Worm (Caenorhabditis elegans): Measurements from ENCODE around the gene ugt-55.
A peak's percentile ranks its signal among the peaks of the same experiment; 100 is the strongest.

The ugt-55 gene

DNA sequence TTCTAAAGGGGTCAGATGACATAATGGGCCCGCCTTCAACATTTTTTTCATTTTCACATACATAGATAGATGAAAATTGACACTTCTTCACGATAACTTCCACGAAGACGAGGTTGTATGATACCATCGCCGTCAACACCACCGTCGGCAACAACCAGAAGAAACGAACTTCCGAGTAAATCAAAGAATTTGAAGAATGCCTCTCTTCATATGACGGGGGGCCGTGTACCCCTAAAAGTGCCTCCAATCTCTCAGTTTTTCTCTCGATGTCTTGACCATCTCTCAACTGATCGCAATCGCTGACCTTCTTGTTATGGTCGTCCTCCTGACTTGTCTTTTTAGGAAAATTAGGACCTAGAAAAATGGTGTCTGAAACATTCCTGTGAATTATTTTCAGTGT, 39.0 kb downstream of the ugt-55 start:
- no peak for TF ChIP-seq W03F9.2 (tag; optimal IDR thresholded peaks at IDR 0.05)
- TF ChIP-seq dao-5 (tag; optimal IDR thresholded peaks at IDR 0.05), result no peak
- TF ChIP-seq him-1 (tag; optimal IDR thresholded peaks at IDR 0.05), result no peak

DNA sequence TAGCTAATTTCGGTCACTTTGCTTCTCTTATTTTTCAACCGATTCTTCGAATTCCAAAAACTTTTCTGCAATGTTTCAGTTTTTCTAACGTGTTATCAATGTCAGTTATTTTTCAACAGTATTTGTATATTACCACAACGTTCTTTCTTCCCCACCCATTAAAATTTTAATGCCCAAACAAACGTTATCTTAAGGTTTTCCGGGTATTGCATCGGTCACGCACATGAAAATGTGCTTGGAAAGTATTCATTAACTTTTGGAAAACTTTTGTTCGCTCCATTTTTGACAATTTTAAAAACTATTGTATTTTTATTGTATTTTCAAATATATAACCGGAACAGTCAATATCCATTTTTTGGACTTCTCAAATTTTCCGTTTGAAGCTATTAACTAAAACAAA, 39.6 kb downstream of the ugt-55 start:
- no peak for TF ChIP-seq him-1 (tag; optimal IDR thresholded peaks at IDR 0.05)
- TF ChIP-seq dao-5 (tag; optimal IDR thresholded peaks at IDR 0.05), result no peak
- TF ChIP-seq W03F9.2 (tag; optimal IDR thresholded peaks at IDR 0.05), result no peak

DNA sequence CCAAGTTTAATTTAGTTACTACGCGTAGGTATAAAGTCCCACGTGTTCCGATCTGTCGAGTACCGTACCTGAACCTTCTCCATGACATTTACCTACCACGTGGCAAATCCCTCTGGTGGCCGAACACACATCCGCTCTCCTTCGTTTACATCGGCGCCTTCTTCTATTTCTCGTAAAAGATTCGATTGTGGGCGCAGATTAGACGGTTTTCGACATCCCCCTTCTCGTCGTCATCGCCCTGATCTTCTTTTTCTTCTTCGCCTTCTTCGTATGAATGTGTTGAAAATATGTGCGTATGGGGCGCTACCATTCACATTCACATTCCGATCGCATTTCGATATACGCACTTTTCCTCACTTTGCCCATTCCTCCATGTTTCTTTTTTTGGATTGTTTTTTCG, 40.3 kb downstream of the ugt-55 start:
- no peak for TF ChIP-seq him-1 (tag; optimal IDR thresholded peaks at IDR 0.05)
- TF ChIP-seq dao-5 (tag; optimal IDR thresholded peaks at IDR 0.05), result no peak
- no peak for TF ChIP-seq W03F9.2 (tag; optimal IDR thresholded peaks at IDR 0.05)

ce11 chrV:12298184-12298583, 41.7 kb downstream of the ugt-55 start:
- TF ChIP-seq dao-5 (tag; optimal IDR thresholded peaks at IDR 0.05) (no peak), him-1 (tag; optimal IDR thresholded peaks at IDR 0.05) (no peak), W03F9.2 (tag; optimal IDR thresholded peaks at IDR 0.05) (no peak)

DNA sequence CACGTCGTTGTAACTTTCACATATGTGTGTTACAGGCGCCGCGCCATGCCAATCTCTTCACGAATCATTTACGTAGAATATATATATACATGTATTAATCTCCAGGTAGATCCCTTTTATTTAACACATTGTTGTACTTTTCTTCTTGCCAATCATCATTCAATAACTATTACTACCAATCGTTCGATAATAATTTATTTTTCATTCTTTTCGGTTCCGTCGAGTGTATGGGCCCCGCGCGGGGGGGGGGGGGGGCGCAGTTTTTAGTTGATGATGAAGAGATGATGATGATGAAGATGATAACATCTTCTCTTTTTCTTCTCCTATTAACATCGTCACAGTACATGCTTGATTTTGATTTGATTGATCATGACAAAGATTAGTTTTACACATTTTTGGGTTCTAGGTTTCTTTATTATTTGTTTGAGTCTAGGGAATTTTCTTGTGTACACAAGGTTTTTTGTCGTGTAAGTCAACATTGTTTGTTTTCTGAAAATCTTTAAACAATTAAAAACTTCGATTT, 42.8 kb downstream of the ugt-55 start:
- no peak for TF ChIP-seq him-1 (tag; optimal IDR thresholded peaks at IDR 0.05)
- no peak for TF ChIP-seq W03F9.2 (tag; optimal IDR thresholded peaks at IDR 0.05)
- TF ChIP-seq dao-5 (tag; optimal IDR thresholded peaks at IDR 0.05), result no peak

DNA sequence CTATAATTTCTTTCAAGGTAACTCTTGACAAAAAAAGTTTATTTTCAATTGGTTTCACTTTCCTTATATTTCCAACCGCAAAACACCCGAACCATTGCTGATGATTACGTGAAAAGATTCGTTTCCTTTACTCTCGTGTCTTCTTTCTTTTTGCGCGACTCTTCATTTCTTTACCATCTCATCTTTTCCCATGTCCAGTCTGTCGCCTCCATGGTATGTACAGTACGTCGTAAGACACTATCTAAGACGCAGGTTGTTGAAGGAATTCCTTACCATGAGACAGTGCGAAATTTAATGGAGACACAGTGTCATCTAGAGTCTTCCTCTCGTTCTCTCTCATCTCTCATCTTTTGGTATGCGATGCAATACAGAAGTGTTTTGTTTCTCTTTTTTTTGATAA, 43.7 kb downstream of the ugt-55 start:
- TF ChIP-seq W03F9.2 (tag; optimal IDR thresholded peaks at IDR 0.05) (no peak), him-1 (tag; optimal IDR thresholded peaks at IDR 0.05) (no peak), dao-5 (tag; optimal IDR thresholded peaks at IDR 0.05) (no peak)

- TF ChIP-seq W03F9.2 (tag; optimal IDR thresholded peaks at IDR 0.05) (no peak), him-1 (tag; optimal IDR thresholded peaks at IDR 0.05) (no peak), dao-5 (tag; optimal IDR thresholded peaks at IDR 0.05) (no peak)
These were observed 44.4 kb downstream of the ugt-55 start for ce11 chrV:12300780-12301460.

- no peak for TF ChIP-seq W03F9.2 (tag; optimal IDR thresholded peaks at IDR 0.05)
- no peak for TF ChIP-seq him-1 (tag; optimal IDR thresholded peaks at IDR 0.05)
- TF ChIP-seq dao-5 (tag; optimal IDR thresholded peaks at IDR 0.05), result no peak
These were observed 45.6 kb downstream of the ugt-55 start, which contains the start of the genes frm-7 and F55C5.17 for ce11 chrV:12301985-12302591. Gene frm-7, plus strand, starts transcription at chrV:12302484. Gene F55C5.17, plus strand, starts transcription at chrV:12302541.

- TF ChIP-seq dao-5 (tag; optimal IDR thresholded peaks at IDR 0.05), result peak; percentile 97
- peak; percentile 59 for TF ChIP-seq W03F9.2 (tag; optimal IDR thresholded peaks at IDR 0.05)
- peak; percentile 97 for TF ChIP-seq him-1 (tag; optimal IDR thresholded peaks at IDR 0.05)
These were observed 47.1 kb downstream of the ugt-55 start for ce11 chrV:12303453-12304077.

- TF ChIP-seq dao-5 (tag; optimal IDR thresholded peaks at IDR 0.05) (no peak), W03F9.2 (tag; optimal IDR thresholded peaks at IDR 0.05) (no peak), him-1 (tag; optimal IDR thresholded peaks at IDR 0.05) (no peak)
These were observed 49.2 kb downstream of the ugt-55 start for ce11 chrV:12305677-12306076.

ce11 chrV:12307011-12307540, 50.6 kb downstream of the ugt-55 start, which contains the start of gene srg-45:
Gene srg-45, plus strand, starts transcription at chrV:12307490.
- TF ChIP-seq him-1 (tag; optimal IDR thresholded peaks at IDR 0.05) (no peak), W03F9.2 (tag; optimal IDR thresholded peaks at IDR 0.05) (no peak), dao-5 (tag; optimal IDR thresholded peaks at IDR 0.05) (no peak)
